Fruit fly (Drosophila melanogaster) whole organism, embryonic: ENCODE results near the gene CG32984.

Experiments used
- Antp ChIP-seq: fragments of 200-800 bp; sonication (Bioruptor generic); optimal IDR thresholded peaks from 3 replicates; lab custom pipeline; 2016; ENCODE audit warnings: missing biosample characterization, missing genetic modification characterization
- Atf3 ChIP-seq: fragments of 200-800 bp; sonication (Bioruptor generic); optimal IDR thresholded peaks from 3 replicates; lab custom pipeline; 2016; ENCODE audit warnings: missing biosample characterization, missing genetic modification characterization
- BtbVII ChIP-seq: fragments of 200-800 bp; sonication (Bioruptor generic); optimal IDR thresholded peaks from 3 replicates; lab custom pipeline; 2017; ENCODE audit warnings: missing biosample characterization, mild to moderate bottlenecking, missing genetic modification characterization
- CG10267 ChIP-seq: fragments of 200-800 bp; sonication (Bioruptor generic); optimal IDR thresholded peaks from 2 replicates; lab custom pipeline; 2018; ENCODE audit warnings: missing biosample characterization, mild to moderate bottlenecking, missing genetic modification characterization, moderate library complexity
- CG11093 ChIP-seq: fragments of 200-800 bp; sonication (Bioruptor generic); IDR thresholded peaks from 3 replicates; pipeline ENCODE4 v1.3.6; 2022; ENCODE audit warnings: missing biosample characterization, missing genetic modification characterization
- CG11504 ChIP-seq: fragments of 200-800 bp; sonication (Bioruptor generic); optimal IDR thresholded peaks from 3 replicates; lab custom pipeline; 2019; ENCODE audit warnings: missing biosample characterization, mild to moderate bottlenecking, missing genetic modification characterization, moderate library complexity
- CG17328 ChIP-seq: fragments of 200-800 bp; sonication (Bioruptor generic); IDR thresholded peaks from 2 replicates; pipeline ENCODE4 v1.3.6; 2022; ENCODE audit warnings: missing biosample characterization, missing genetic modification characterization
- CG17385 ChIP-seq: fragments of 200-800 bp; sonication (Bioruptor generic); optimal IDR thresholded peaks from 3 replicates; lab custom pipeline; 2018; ENCODE audit warnings: missing biosample characterization, mild to moderate bottlenecking, missing genetic modification characterization
- CG32767 ChIP-seq: fragments of 200-800 bp; sonication (Bioruptor generic); IDR thresholded peaks from 2 replicates; pipeline ENCODE4 v1.3.6; 2022; ENCODE audit warnings: missing biosample characterization, missing genetic modification characterization
- CG4730 ChIP-seq: fragments of 200-800 bp; sonication (Bioruptor generic); IDR thresholded peaks from 2 replicates; pipeline ENCODE4 v1.3.6; 2022; ENCODE audit warnings: missing biosample characterization, missing genetic modification characterization
- CG6254 ChIP-seq: fragments of 200-800 bp; sonication (Bioruptor generic); optimal IDR thresholded peaks from 3 replicates; lab custom pipeline; 2017; ENCODE audit warnings: mild to moderate bottlenecking, missing biosample characterization, missing genetic modification reagents, missing genetic modification characterization
- CG6272 ChIP-seq: fragments of 200-800 bp; sonication (Bioruptor generic); IDR thresholded peaks from 2 replicates; pipeline ENCODE4 v1.3.6; 2022; ENCODE audit warnings: missing biosample characterization, missing genetic modification characterization
- CG6791 ChIP-seq: fragments of 200-800 bp; sonication (Bioruptor generic); IDR thresholded peaks from 3 replicates; pipeline ENCODE4 v1.3.6; 2022; ENCODE audit warnings: missing biosample characterization, missing genetic modification characterization; ENCODE audit not compliant: partially characterized antibody
- CG7357 ChIP-seq: fragments of 200-800 bp; sonication (Bioruptor generic); IDR thresholded peaks from 3 replicates; pipeline ENCODE4 v1.3.6; 2022; ENCODE audit warnings: missing biosample characterization, missing genetic modification characterization
- CG7372 ChIP-seq: fragments of 200-800 bp; sonication (Bioruptor generic); IDR thresholded peaks from 2 replicates; pipeline ENCODE4 v1.3.6; 2022; ENCODE audit warnings: missing biosample characterization, missing genetic modification characterization
- CG7745 ChIP-seq: fragments of 200-800 bp; sonication (Bioruptor generic); optimal IDR thresholded peaks from 2 replicates; lab custom pipeline; 2018; ENCODE audit warnings: missing biosample characterization, mild to moderate bottlenecking, missing genetic modification characterization, moderate library complexity
- CG7987 ChIP-seq: fragments of 200-800 bp; sonication (Bioruptor generic); optimal IDR thresholded peaks from 2 replicates; lab custom pipeline; 2018; ENCODE audit warnings: missing biosample characterization, mild to moderate bottlenecking, missing genetic modification characterization, moderate library complexity
- CG8281 ChIP-seq: fragments of 200-800 bp; sonication (Bioruptor generic); optimal IDR thresholded peaks from 2 replicates; lab custom pipeline; 2018; ENCODE audit warnings: missing biosample characterization, mild to moderate bottlenecking, missing genetic modification characterization, moderate library complexity
- CG9727 ChIP-seq: fragments of 200-800 bp; sonication (Bioruptor generic); optimal IDR thresholded peaks from 3 replicates; lab custom pipeline; 2017; ENCODE audit warnings: missing biosample characterization, mild to moderate bottlenecking, missing genetic modification characterization
- CG9876 ChIP-seq: fragments of 200-800 bp; sonication (Bioruptor generic); optimal IDR thresholded peaks from 2 replicates; lab custom pipeline; 2016; ENCODE audit warnings: missing biosample characterization, missing genetic modification characterization
- E2f1 ChIP-seq: fragments of 200-800 bp; sonication (Bioruptor generic); IDR thresholded peaks from 2 replicates; pipeline ENCODE4 v1.3.6; 2022; ENCODE audit warnings: missing biosample characterization, missing genetic modification characterization
- Eip74EF ChIP-seq, 2 experiments: fragments of 200-800 bp in 1 of 2; fragments of >200 bp in 1 of 2; sonication (Bioruptor generic) in 1 of 2; optimal IDR thresholded peaks; 2 replicates each; lab custom pipeline; 2017 to 2019; ENCODE audit warnings: missing biosample characterization in 2 of 2, missing genetic modification characterization in 2 of 2, mild to moderate bottlenecking in 1 of 2, moderate library complexity in 1 of 2
- Elba2 ChIP-seq: fragments of 200-800 bp; sonication (Bioruptor generic); optimal IDR thresholded peaks from 3 replicates; lab custom pipeline; 2016; ENCODE audit warnings: missing biosample characterization, missing genetic modification characterization
- HLH3B ChIP-seq: fragments of 200-800 bp; sonication (Bioruptor generic); IDR thresholded peaks from 2 replicates; pipeline ENCODE4 v1.3.6; 2022; ENCODE audit warnings: missing biosample characterization, missing genetic modification characterization
- Med ChIP-seq: fragments of 200-800 bp; sonication (Bioruptor generic); peaks from one replicate; lab custom pipeline; 2016; ENCODE audit warnings: missing biosample characterization, missing genetic modification characterization, mild to moderate bottlenecking, inconsistent platforms, moderate library complexity
- Pdp1 ChIP-seq, 2 experiments: fragments of 200-800 bp; sonication (Bioruptor generic); optimal IDR thresholded peaks; 3 replicates each; lab custom pipeline; 2016; ENCODE audit warnings: missing biosample characterization in 2 of 2, missing genetic modification characterization in 2 of 2, mild to moderate bottlenecking in 1 of 2, moderate library complexity in 1 of 2
- Stat92E ChIP-seq, 3 experiments: fragments of >200 bp in 2 of 3; fragments of 200-800 bp in 1 of 3; sonication (Bioruptor generic) in 1 of 3; optimal IDR thresholded peaks; 2 replicates each; lab custom pipeline; 2017 to 2019; ENCODE audit warnings: missing biosample characterization in 3 of 3, missing genetic modification characterization in 3 of 3, mild to moderate bottlenecking in 1 of 3, moderate library complexity in 1 of 3
- TFAM ChIP-seq: fragments of 200-800 bp; sonication (Bioruptor generic); optimal IDR thresholded peaks from 2 replicates; lab custom pipeline; 2017; ENCODE audit warnings: missing biosample characterization, missing genetic modification characterization, inconsistent platforms
- Xrp1 ChIP-seq: fragments of 200-800 bp; sonication (Bioruptor generic); IDR thresholded peaks from 2 replicates; pipeline ENCODE4 v1.3.6; 2022; ENCODE audit warnings: missing biosample characterization, missing genetic modification characterization
- caup ChIP-seq: fragments of 200-800 bp; sonication (Bioruptor generic); optimal IDR thresholded peaks from 3 replicates; lab custom pipeline; 2017; ENCODE audit warnings: missing biosample characterization, mild to moderate bottlenecking, missing genetic modification characterization, moderate library complexity; ENCODE audit not compliant: severe bottlenecking
- da ChIP-seq: fragments of 200-800 bp; sonication (Bioruptor generic); optimal IDR thresholded peaks from 2 replicates; lab custom pipeline; 2016; ENCODE audit warnings: missing biosample characterization, missing genetic modification characterization
- dati ChIP-seq: fragments of 200-800 bp; sonication (Bioruptor generic); IDR thresholded peaks from 2 replicates; pipeline ENCODE4 v1.3.6; 2022; ENCODE audit warnings: missing biosample characterization, missing genetic modification characterization
- en ChIP-seq: fragments of 200-800 bp; sonication (Bioruptor generic); optimal IDR thresholded peaks from 2 replicates; lab custom pipeline; 2016; ENCODE audit warnings: missing biosample characterization, missing genetic modification characterization
- gem ChIP-seq: fragments of 200-800 bp; sonication (Bioruptor generic); optimal IDR thresholded peaks from 2 replicates; lab custom pipeline; 2019; ENCODE audit warnings: missing biosample characterization, mild to moderate bottlenecking, missing genetic modification characterization, moderate library complexity
- ind ChIP-seq: fragments of 200-800 bp; sonication (Bioruptor generic); optimal IDR thresholded peaks from 3 replicates; lab custom pipeline; 2016; ENCODE audit warnings: missing biosample characterization, missing genetic modification characterization
- inv ChIP-seq: fragments of 200-800 bp; sonication (Bioruptor generic); IDR thresholded peaks from 2 replicates; pipeline ENCODE4 v1.3.6; 2022; ENCODE audit warnings: missing biosample characterization, missing genetic modification characterization; ENCODE audit not compliant: partially characterized antibody
- jumu ChIP-seq: fragments of 200-800 bp; sonication (Bioruptor generic); optimal IDR thresholded peaks from 3 replicates; lab custom pipeline; 2016; ENCODE audit warnings: missing biosample characterization, missing genetic modification characterization
- lmd ChIP-seq: fragments of 200-800 bp; sonication (Bioruptor generic); IDR thresholded peaks from 2 replicates; pipeline ENCODE4 v1.3.6; 2022; ENCODE audit warnings: missing biosample characterization, missing genetic modification characterization
- mirr ChIP-seq: fragments of 200-800 bp; sonication (Bioruptor generic); optimal IDR thresholded peaks from 3 replicates; lab custom pipeline; 2018; ENCODE audit warnings: missing biosample characterization, mild to moderate bottlenecking, missing genetic modification characterization
- nmo ChIP-seq: fragments of 200-800 bp; sonication (Bioruptor generic); optimal IDR thresholded peaks from 2 replicates; lab custom pipeline; 2018; ENCODE audit warnings: missing biosample characterization, mild to moderate bottlenecking, missing genetic modification characterization, moderate library complexity
- nom ChIP-seq: fragments of 200-800 bp; sonication (Bioruptor generic); optimal IDR thresholded peaks from 2 replicates; lab custom pipeline; 2017; ENCODE audit warnings: missing biosample characterization, missing genetic modification characterization, mild to moderate bottlenecking, moderate library complexity, missing genetic modification reagents
- pan ChIP-seq, 4 experiments: fragments of >200 bp in 3 of 4; fragments of 200-800 bp in 1 of 4; sonication (Bioruptor generic) in 1 of 4; optimal IDR thresholded peaks in 3 of 4; IDR thresholded peaks in 1 of 4; 2 replicates each; pipeline versions ENCODE4 v1.3.6 to Lab custom; 2017 to 2022; ENCODE audit warnings: missing biosample characterization in 2 of 4, missing genetic modification characterization in 2 of 4, mixed read lengths in 1 of 4
- phol ChIP-seq: fragments of 200-800 bp; sonication (Bioruptor generic); optimal IDR thresholded peaks from 3 replicates; lab custom pipeline; 2018; ENCODE audit warnings: missing biosample characterization, mild to moderate bottlenecking, missing genetic modification characterization, moderate library complexity
- psq ChIP-seq: fragments of 200-800 bp; sonication (Bioruptor generic); optimal IDR thresholded peaks from 2 replicates; lab custom pipeline; 2017; ENCODE audit warnings: missing biosample characterization, missing genetic modification characterization
- slbo ChIP-seq: fragments of 200-800 bp; sonication (Bioruptor generic); IDR thresholded peaks from 2 replicates; pipeline ENCODE4 v1.3.6; 2022; ENCODE audit warnings: missing biosample characterization, missing genetic modification characterization
- stc ChIP-seq: fragments of 200-800 bp; sonication (Bioruptor generic); IDR thresholded peaks from 2 replicates; pipeline ENCODE4 v1.3.6; 2022; ENCODE audit warnings: missing biosample characterization, missing genetic modification characterization
- trh ChIP-seq: fragments of 200-800 bp; sonication (Bioruptor generic); optimal IDR thresholded peaks from 2 replicates; lab custom pipeline; 2016; ENCODE audit warnings: missing biosample characterization, missing genetic modification characterization
- zen ChIP-seq: fragments of 200-800 bp; sonication (Bioruptor generic); optimal IDR thresholded peaks from 3 replicates; lab custom pipeline; 2018; ENCODE audit warnings: missing biosample characterization, mild to moderate bottlenecking, missing genetic modification characterization, moderate library complexity
- zen2 ChIP-seq: fragments of 200-800 bp; sonication (Bioruptor generic); IDR thresholded peaks from 3 replicates; pipeline ENCODE4 v1.3.6; 2022; ENCODE audit warnings: missing biosample characterization, missing genetic modification characterization; ENCODE audit not compliant: partially characterized antibody

Gene CG32984

dm6 chr2L:8959001-8959461 lies 5.7 kb upstream of the CG32984 start, which contains the start of gene CG31886 (continued):
- TF ChIP-seq lmd (GFP tag; lab: Robert Waterston, UW) (peak; percentile 31; the same call in 1 of the 2 replicates), zen (tag; lab: Kevin White, UChicago) (peak; percentile 6), gem (tag; lab: Kevin White, UChicago) (peak; percentile 55), CG7357 (GFP tag; lab: Robert Waterston, UW) (no peak), zen2 (GFP tag; lab: Robert Waterston, UW) (no peak), trh (GFP tag; lab: Kevin White, UChicago) (no peak), CG8281 (no peak), nom (GFP tag; lab: Kevin White, UChicago) (no peak), CG7372 (GFP tag; lab: Robert Waterston, UW) (peak; percentile 28; the same call in 1 of the 2 replicates), CG10267 (peak; percentile 3), BtbVII (GFP tag; lab: Kevin White, UChicago) (peak; percentile 15), E2f1 (no peak), dati (0 out of 2 replicates have a peak, but pooled peaks have one; percentile 4), phol (tag; lab: Kevin White, UChicago) (no peak), pan (optimal IDR thresholded peaks at IDR 0.05; lab: Kevin White, UChicago) (no peak), pan (GFP tag; optimal IDR thresholded peaks at IDR 0.05 in 1 of 2, IDR thresholded peaks at IDR 0.05 in 1 of 2) (no peak), stc (GFP tag; lab: Robert Waterston, UW) (0 out of 2 replicates have a peak, but pooled peaks have one; percentile 52), Elba2 (no peak), slbo (GFP tag; lab: Robert Waterston, UW) (peak; percentile 64), CG11504 (tag; lab: Kevin White, UChicago) (no peak), psq (GFP tag; lab: Kevin White, UChicago) (no peak), TFAM (GFP tag; lab: Kevin White, UChicago) (no peak), CG9727 (GFP tag; lab: Kevin White, UChicago) (peak; percentile 30), CG17328 (GFP tag; lab: Robert Waterston, UW) (peak; percentile 49; the same call in 1 of the 2 replicates), CG6272 (GFP tag; lab: Robert Waterston, UW) (no peak), Antp (no peak), CG7987 (GFP tag; lab: Kevin White, UChicago) (no peak), CG32767 (GFP tag; lab: Robert Waterston, UW) (0 out of 2 replicates have a peak, but pooled peaks have one; percentile 51), HLH3B (GFP tag; lab: Robert Waterston, UW) (no peak), en (GFP tag; lab: Kevin White, UChicago) (no peak), caup (GFP tag; lab: Kevin White, UChicago) (peak; percentile 18), da (no peak), CG7745 (tag; lab: Kevin White, UChicago) (no peak), CG9876 (GFP tag; lab: Kevin White, UChicago) (no peak), jumu (no peak), CG6791 (GFP tag; lab: Robert Waterston, UW) (no peak), Med (GFP tag; lab: Kevin White, UChicago) (no peak), Pdp1 (GFP tag; optimal IDR thresholded peaks at IDR 0.05; lab: Kevin White, UChicago) (no peak), CG17385 (GFP tag; lab: Kevin White, UChicago) (no peak), CG11093 (GFP tag; lab: Robert Waterston, UW) (no peak), CG4730 (peak; percentile 38; the same call in 1 of the 2 replicates), mirr (GFP tag; lab: Kevin White, UChicago) (peak; percentile 13), ind (peak; percentile 3), inv (GFP tag; lab: Robert Waterston, UW) (no peak), CG6254 (GFP tag; lab: Kevin White, UChicago) (no peak), Stat92E (GFP tag; optimal IDR thresholded peaks at IDR 0.05; lab: Kevin White, UChicago) (no peak), nmo (peak; percentile 15), Xrp1 (GFP tag; lab: Robert Waterston, UW) (peak; percentile 55; the same call in 1 of the 2 replicates), Eip74EF (GFP tag; optimal IDR thresholded peaks at IDR 0.05; lab: Kevin White, UChicago) (no peak), Atf3 (GFP tag; lab: Kevin White, UChicago) (no peak)
